Fruit fly (Drosophila melanogaster) whole organism, prepupa: ENCODE results near the gene Hmbs.

Experiments
- Blimp-1 ChIP-seq: fragments of 200-800 bp; sonication (Bioruptor generic); optimal IDR thresholded peaks from 3 replicates; lab custom pipeline; 2017; ENCODE audit warnings: missing biosample characterization, missing genetic modification characterization, mild to moderate bottlenecking, moderate library complexity, missing genetic modification reagents
- CG11294 ChIP-seq: fragments of 200-800 bp; sonication (Bioruptor generic); IDR thresholded peaks from 2 replicates; pipeline ENCODE4 v1.3.6; 2022; ENCODE audit warnings: missing biosample characterization, missing genetic modification characterization
- CG11762 ChIP-seq: fragments of 200-800 bp; sonication (Bioruptor generic); optimal IDR thresholded peaks from 3 replicates; lab custom pipeline; 2016; ENCODE audit warnings: missing biosample characterization, missing genetic modification characterization; ENCODE audit not compliant: insufficient read depth
- CG11902 ChIP-seq: fragments of 200-800 bp; sonication (Bioruptor generic); optimal IDR thresholded peaks from 3 replicates; lab custom pipeline; 2016; ENCODE audit warnings: missing biosample characterization, missing genetic modification characterization
- CG15336 ChIP-seq: fragments of 200-800 bp; sonication (Bioruptor generic); IDR thresholded peaks from 2 replicates; pipeline ENCODE4 v1.3.6; 2022; ENCODE audit warnings: missing biosample characterization, missing genetic modification characterization
- CG1621 ChIP-seq: fragments of 200-800 bp; sonication (Bioruptor generic); optimal IDR thresholded peaks from 3 replicates; lab custom pipeline; 2018; ENCODE audit warnings: missing biosample characterization, mild to moderate bottlenecking, missing genetic modification characterization
- CG3032 ChIP-seq: fragments of 200-800 bp; optimal IDR thresholded peaks from 2 replicates; lab custom pipeline; 2019; ENCODE audit warnings: missing biosample characterization, mild to moderate bottlenecking, missing genetic modification characterization, moderate library complexity
- CG32006 ChIP-seq: fragments of 200-800 bp; sonication (Bioruptor generic); optimal IDR thresholded peaks from 3 replicates; lab custom pipeline; 2017; ENCODE audit warnings: missing biosample characterization, mild to moderate bottlenecking, missing genetic modification characterization
- CG34406 ChIP-seq: fragments of 200-800 bp; sonication (Bioruptor generic); optimal IDR thresholded peaks from 3 replicates; lab custom pipeline; 2016; ENCODE audit warnings: missing biosample characterization, missing genetic modification characterization
- CG3919 ChIP-seq: fragments of 200-800 bp; sonication (Bioruptor generic); optimal IDR thresholded peaks from 3 replicates; lab custom pipeline; 2016; ENCODE audit warnings: missing biosample characterization, missing genetic modification characterization
- CG6276 ChIP-seq: fragments of 200-800 bp; sonication (Bioruptor generic); optimal IDR thresholded peaks from 2 replicates; lab custom pipeline; 2017; ENCODE audit warnings: missing biosample characterization, mild to moderate bottlenecking, missing genetic modification characterization
- CG6792 ChIP-seq: fragments of 200-800 bp; sonication (Bioruptor generic); optimal IDR thresholded peaks from 3 replicates; lab custom pipeline; 2016; ENCODE audit warnings: missing biosample characterization, missing genetic modification characterization
- CG6808 ChIP-seq: fragments of 200-800 bp; sonication (Bioruptor generic); optimal IDR thresholded peaks from 3 replicates; lab custom pipeline; 2017; ENCODE audit warnings: missing biosample characterization, missing genetic modification characterization, mild to moderate bottlenecking, moderate library complexity, missing genetic modification reagents
- CG8119 ChIP-seq: fragments of 200-800 bp; sonication (Bioruptor generic); IDR thresholded peaks from 3 replicates; pipeline ENCODE4 v1.3.6; 2022; ENCODE audit warnings: missing biosample characterization, missing genetic modification characterization
- CG8319 ChIP-seq: fragments of 200-800 bp; sonication (Bioruptor generic); optimal IDR thresholded peaks from 3 replicates; lab custom pipeline; 2016; ENCODE audit warnings: missing biosample characterization, missing genetic modification characterization
- CG9139 ChIP-seq: fragments of 200-800 bp; sonication (Bioruptor generic); optimal IDR thresholded peaks from 3 replicates; lab custom pipeline; 2017; ENCODE audit warnings: missing biosample characterization, mild to moderate bottlenecking, missing genetic modification characterization
- Eip75B ChIP-seq: fragments of 200-800 bp; sonication (Bioruptor generic); optimal IDR thresholded peaks from 3 replicates; lab custom pipeline; 2016; ENCODE audit warnings: missing biosample characterization, missing genetic modification characterization
- Eip78C ChIP-seq: fragments of 200-800 bp; sonication (Bioruptor generic); peaks from one replicate; lab custom pipeline; 2016; ENCODE audit warnings: missing biosample characterization, missing genetic modification characterization
- Eip93F ChIP-seq: fragments of 200-800 bp; sonication (Bioruptor generic); optimal IDR thresholded peaks from 2 replicates; lab custom pipeline; 2016; ENCODE audit warnings: missing biosample characterization, mild to moderate bottlenecking, missing genetic modification characterization
- Ets21C ChIP-seq: fragments of 200-800 bp; sonication (Bioruptor generic); optimal IDR thresholded peaks from 3 replicates; lab custom pipeline; 2016; ENCODE audit warnings: missing biosample characterization, missing genetic modification characterization
- Ets96B ChIP-seq: fragments of 200-800 bp; optimal IDR thresholded peaks from 2 replicates; lab custom pipeline; 2019; ENCODE audit warnings: missing biosample characterization, mild to moderate bottlenecking, missing genetic modification characterization, moderate library complexity
- Gug ChIP-seq: fragments of 200-800 bp; sonication (Bioruptor generic); IDR thresholded peaks from 2 replicates; pipeline ENCODE4 v1.3.6; 2022; ENCODE audit warnings: missing biosample characterization, missing genetic modification characterization
- Hr38 ChIP-seq: sonication (Bioruptor generic); optimal IDR thresholded peaks from 2 replicates; lab custom pipeline; 2016; ENCODE audit warnings: missing biosample characterization, missing genetic modification characterization
- Hr39 ChIP-seq: fragments of 200-800 bp; sonication (Bioruptor generic); optimal IDR thresholded peaks from 2 replicates; lab custom pipeline; 2016; ENCODE audit warnings: missing biosample characterization, missing genetic modification characterization
- Lpt ChIP-seq: fragments of 200-800 bp; sonication (Bioruptor generic); optimal IDR thresholded peaks from 3 replicates; lab custom pipeline; 2016; ENCODE audit warnings: missing biosample characterization, missing genetic modification characterization
- Met ChIP-seq: fragments of 200-800 bp; sonication (Bioruptor generic); optimal IDR thresholded peaks from 3 replicates; lab custom pipeline; 2016; ENCODE audit warnings: missing biosample characterization, missing genetic modification characterization
- OdsH ChIP-seq: fragments of 200-800 bp; sonication (Bioruptor generic); optimal IDR thresholded peaks from 3 replicates; lab custom pipeline; 2016; ENCODE audit warnings: missing biosample characterization, missing genetic modification characterization
- Smox ChIP-seq: fragments of 200-800 bp; sonication (Bioruptor generic); optimal IDR thresholded peaks from 3 replicates; lab custom pipeline; 2016; ENCODE audit warnings: missing biosample characterization, missing genetic modification characterization
- Sox102F ChIP-seq: fragments of 200-800 bp; sonication (Bioruptor generic); optimal IDR thresholded peaks from 2 replicates; lab custom pipeline; 2016; ENCODE audit warnings: missing biosample characterization, mild to moderate bottlenecking, missing genetic modification characterization
- Sox14 ChIP-seq: fragments of 200-800 bp; sonication (Bioruptor generic); optimal IDR thresholded peaks from 3 replicates; lab custom pipeline; 2016; ENCODE audit warnings: missing biosample characterization, missing genetic modification characterization
- achi ChIP-seq: fragments of 200-800 bp; sonication (Bioruptor generic); optimal IDR thresholded peaks from 3 replicates; lab custom pipeline; 2016; ENCODE audit warnings: missing biosample characterization, missing genetic modification characterization
- dac ChIP-seq: fragments of 200-800 bp; sonication (Bioruptor generic); optimal IDR thresholded peaks from 2 replicates; lab custom pipeline; 2017; ENCODE audit warnings: missing biosample characterization, mild to moderate bottlenecking, missing genetic modification characterization
- eg ChIP-seq: fragments of 200-800 bp; sonication (Bioruptor generic); IDR thresholded peaks from 3 replicates; pipeline ENCODE4 v1.3.6; 2022; ENCODE audit warnings: missing biosample characterization, missing genetic modification characterization
- fd59A ChIP-seq: fragments of 200-800 bp; sonication (Bioruptor generic); optimal IDR thresholded peaks from 2 replicates; lab custom pipeline; 2017; ENCODE audit warnings: missing biosample characterization, mild to moderate bottlenecking, missing genetic modification characterization, missing genetic modification reagents
- fkh ChIP-seq: fragments of 200-800 bp; sonication (Bioruptor generic); optimal IDR thresholded peaks from 3 replicates; lab custom pipeline; 2017; ENCODE audit warnings: missing biosample characterization, mild to moderate bottlenecking, missing genetic modification characterization, moderate library complexity
- lz ChIP-seq: fragments of 200-800 bp; sonication (Bioruptor generic); optimal IDR thresholded peaks from 3 replicates; lab custom pipeline; 2016; ENCODE audit warnings: missing biosample characterization, missing genetic modification characterization
- net ChIP-seq: fragments of 200-800 bp; sonication (Bioruptor generic); optimal IDR thresholded peaks from 3 replicates; lab custom pipeline; 2016; ENCODE audit warnings: missing biosample characterization, missing genetic modification characterization
- salr ChIP-seq, 2 experiments: fragments of 200-800 bp; sonication (Bioruptor generic); optimal IDR thresholded peaks; 3 replicates each; lab custom pipeline; 2016 to 2018; ENCODE audit warnings: missing biosample characterization in 2 of 2, missing genetic modification characterization in 2 of 2, mild to moderate bottlenecking in 1 of 2
- spab ChIP-seq: fragments of 200-800 bp; sonication (Bioruptor generic); optimal IDR thresholded peaks from 2 replicates; lab custom pipeline; 2017; ENCODE audit warnings: missing biosample characterization, mild to moderate bottlenecking, missing genetic modification characterization, missing genetic modification reagents
- ss ChIP-seq, 2 experiments: fragments of 200-800 bp; sonication (Bioruptor generic); optimal IDR thresholded peaks; 2 replicates in 1 of 2; 3 replicates in 1 of 2; lab custom pipeline; 2017 to 2018; ENCODE audit warnings: mild to moderate bottlenecking in 2 of 2, missing biosample characterization in 2 of 2, missing genetic modification characterization in 2 of 2, moderate library complexity in 1 of 2
- svp ChIP-seq: fragments of 200-800 bp; sonication (Bioruptor generic); peaks from one replicate; lab custom pipeline; 2016; ENCODE audit warnings: missing biosample characterization, missing genetic modification characterization
- topi ChIP-seq: fragments of 200-800 bp; sonication (Bioruptor generic); optimal IDR thresholded peaks from 3 replicates; lab custom pipeline; 2016; ENCODE audit warnings: missing biosample characterization, missing genetic modification characterization
- vri ChIP-seq: fragments of 200-800 bp; sonication (Bioruptor generic); optimal IDR thresholded peaks from 3 replicates; lab custom pipeline; 2016; ENCODE audit warnings: missing biosample characterization, mild to moderate bottlenecking, missing genetic modification characterization

The Hmbs gene

dm6 chr3L:1342133-1342580 lies 7.5 kb downstream of the Hmbs start, which contains the start of gene indra (continued):
- TF ChIP-seq CG34406 (GFP tag; lab: Kevin White, UChicago) (no peak), Ets21C (GFP tag; lab: Kevin White, UChicago) (no peak), Eip78C (GFP tag; lab: Kevin White, UChicago) (peak; percentile 71), Blimp-1 (no peak), Lpt (GFP tag; lab: Kevin White, UChicago) (no peak), CG3032 (tag; lab: Kevin White, UChicago) (peak; percentile 49), eg (GFP tag; lab: Robert Waterston, UW) (peak; percentile 48; the same call in 2 of the 3 replicates), CG11294 (GFP tag; lab: Robert Waterston, UW) (0 out of 2 replicates have a peak, but pooled peaks have one; percentile 36), dac (GFP tag; lab: Kevin White, UChicago) (no peak), ss (GFP tag; optimal IDR thresholded peaks at IDR 0.05; lab: Kevin White, UChicago) (peak in 1 of 2 experiments; percentile 11), CG9139 (GFP tag; lab: Kevin White, UChicago) (no peak), CG11762 (GFP tag; lab: Kevin White, UChicago) (peak; percentile 7), CG8319 (GFP tag; lab: Kevin White, UChicago) (no peak), fkh (GFP tag; lab: Kevin White, UChicago) (peak; percentile 43), Gug (0 out of 2 replicates have a peak, but pooled peaks have one; percentile 26), Hr38 (no peak), CG3919 (GFP tag; lab: Kevin White, UChicago) (no peak), Sox102F (no peak), svp (GFP tag; lab: Kevin White, UChicago) (peak; percentile 70), CG6792 (GFP tag; lab: Kevin White, UChicago) (peak; percentile 46), Eip93F (GFP tag; lab: Kevin White, UChicago) (no peak), net (GFP tag; lab: Kevin White, UChicago) (no peak)

- peak; percentile 90 for TF ChIP-seq svp (GFP tag; lab: Kevin White, UChicago)
- no peak for TF ChIP-seq Eip93F (GFP tag; lab: Kevin White, UChicago)
- peak; percentile 55 for TF ChIP-seq Eip78C (GFP tag; lab: Kevin White, UChicago)
These were observed 12.4 kb downstream of the Hmbs start for dm6 chr3L:1346956-1347587.

dm6 chr3L:1348248-1348647 lies 13.6 kb downstream of the Hmbs start:
- TF ChIP-seq CG3919 (GFP tag; lab: Kevin White, UChicago) (peak; percentile 79), spab (GFP tag; lab: Kevin White, UChicago) (peak; percentile 48), Ets21C (GFP tag; lab: Kevin White, UChicago) (peak; percentile 54), fkh (GFP tag; lab: Kevin White, UChicago) (no peak), vri (GFP tag; lab: Kevin White, UChicago) (peak; percentile 14), CG3032 (tag; lab: Kevin White, UChicago) (peak; percentile 74), salr (GFP tag; optimal IDR thresholded peaks at IDR 0.05; lab: Kevin White, UChicago) (peak in 1 of 2 experiments; percentile 74), CG8119 (GFP tag; lab: Robert Waterston, UW) (peak; percentile 81), Sox102F (no peak), Hr39 (peak; percentile 83), Blimp-1 (no peak), Eip75B (GFP tag; lab: Kevin White, UChicago) (peak; percentile 81), CG6276 (GFP tag; lab: Kevin White, UChicago) (no peak), CG6808 (GFP tag; lab: Kevin White, UChicago) (peak; percentile 63), achi (GFP tag; lab: Kevin White, UChicago) (peak; percentile 73), eg (GFP tag; lab: Robert Waterston, UW) (peak; percentile 85), Met (GFP tag; lab: Kevin White, UChicago) (peak; percentile 80), CG6792 (GFP tag; lab: Kevin White, UChicago) (peak; percentile 73), CG32006 (GFP tag; lab: Kevin White, UChicago) (peak; percentile 88), Sox14 (peak; percentile 84), OdsH (GFP tag; lab: Kevin White, UChicago) (peak; percentile 85), Gug (peak; percentile 73), ss (GFP tag; optimal IDR thresholded peaks at IDR 0.05; lab: Kevin White, UChicago) (peak; percentile 83 to 84), lz (GFP tag; lab: Kevin White, UChicago) (peak; percentile 78), CG11902 (peak; percentile 66), fd59A (GFP tag; lab: Kevin White, UChicago) (peak; percentile 73), topi (GFP tag; lab: Kevin White, UChicago) (peak; percentile 78), CG15336 (peak; percentile 87), Ets96B (tag; lab: Kevin White, UChicago) (peak; percentile 72), Smox (GFP tag; lab: Kevin White, UChicago) (no peak), CG1621 (tag; lab: Kevin White, UChicago) (peak; percentile 80), CG11762 (GFP tag; lab: Kevin White, UChicago) (peak; percentile 54), CG34406 (GFP tag; lab: Kevin White, UChicago) (peak; percentile 70), CG9139 (GFP tag; lab: Kevin White, UChicago) (no peak), dac (GFP tag; lab: Kevin White, UChicago) (peak; percentile 74)
